Fruit fly (Drosophila melanogaster): Measurements from ENCODE around the gene cad.

cad gene

DNA sequence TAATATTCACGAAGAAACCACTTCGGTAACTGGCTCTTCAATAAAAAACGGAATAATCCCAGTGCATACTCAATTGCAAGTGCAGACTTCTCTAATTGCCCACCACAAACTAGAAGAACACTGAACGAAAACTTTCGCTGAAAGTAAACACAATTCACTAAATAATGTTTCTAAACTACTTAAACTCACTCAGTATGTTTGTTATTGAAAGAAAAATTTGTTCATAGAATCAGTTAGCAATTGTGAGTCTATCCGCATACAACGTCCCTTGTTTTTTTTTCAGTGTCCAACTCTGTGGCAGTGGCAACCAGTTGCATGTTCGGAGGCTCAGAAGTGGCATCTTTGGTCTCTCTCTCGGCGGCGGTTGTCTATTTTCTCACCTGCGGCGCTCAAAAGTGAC is 49.1 kb upstream of the cad start (continued):
- TF ChIP-seq Myb (GFP tag; optimal IDR thresholded peaks at IDR 0.05) = no peak
- TF ChIP-seq CG2889 (GFP tag; IDR thresholded peaks at IDR 0.05) = no peak
- peak; percentile 42 for TF ChIP-seq zen (tag; optimal IDR thresholded peaks at IDR 0.05)
- no peak for TF ChIP-seq BtbVII (GFP tag; optimal IDR thresholded peaks at IDR 0.05)
- peak; percentile 48; the same call in 1 of the 3 replicates for TF ChIP-seq otp (GFP tag; IDR thresholded peaks at IDR 0.05)
- no peak for TF ChIP-seq Dad (GFP tag; optimal IDR thresholded peaks at IDR 0.05)
- TF ChIP-seq ase (GFP tag; IDR thresholded peaks at IDR 0.05) = no peak
- peak; percentile 16 for TF ChIP-seq az2 (GFP tag; optimal IDR thresholded peaks at IDR 0.05)
- no peak for TF ChIP-seq D19A (tag; optimal IDR thresholded peaks at IDR 0.05)
- TF ChIP-seq MTF-1 (GFP tag; optimal IDR thresholded peaks at IDR 0.05; ENCODE audit: borderline replicate concordance) = no peak
- TF ChIP-seq Lhr (GFP tag; optimal IDR thresholded peaks at IDR 0.05) = no peak
- no peak for TF ChIP-seq D19B (GFP tag; optimal IDR thresholded peaks at IDR 0.05)

DNA sequence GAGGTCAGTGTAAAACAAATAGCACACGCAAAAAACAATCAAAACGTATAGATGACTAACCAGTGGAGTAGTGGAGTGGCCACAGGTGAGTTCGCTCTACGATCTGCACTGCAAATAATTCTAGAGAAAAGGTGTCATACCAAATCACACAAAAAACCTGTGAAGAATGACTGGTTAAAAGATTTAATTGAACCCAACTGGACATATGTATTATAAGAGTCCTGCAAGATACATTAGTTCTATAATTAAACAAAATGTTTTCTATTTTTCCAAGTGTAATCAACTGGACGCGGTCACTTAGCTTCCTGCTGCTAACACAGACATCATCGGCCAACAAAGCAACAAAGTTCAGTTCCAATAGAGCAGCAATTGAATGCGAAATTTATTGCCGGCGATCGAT is 46.5 kb upstream of the cad start:
- TF ChIP-seq Drgx (GFP tag; IDR thresholded peaks at IDR 0.05) (peak; percentile 45; the same call in 1 of the 2 replicates), sens (GFP tag) (peak; percentile 57), CG4404 (GFP tag; IDR thresholded peaks at IDR 0.05) (no peak), Gsc (GFP tag; IDR thresholded peaks at IDR 0.05) (no peak), fu2 (GFP tag; optimal IDR thresholded peaks at IDR 0.05) (no peak), bsh (GFP tag; optimal IDR thresholded peaks at IDR 0.05) (no peak), CG7271 (tag; optimal IDR thresholded peaks at IDR 0.05) (no peak)

- TF ChIP-seq CG8478 (optimal IDR thresholded peaks at IDR 0.05) (no peak), ken (GFP tag; IDR thresholded peaks at IDR 0.05) (no peak), Lim3 (GFP tag; IDR thresholded peaks at IDR 0.05) (no peak), mld (GFP tag; IDR thresholded peaks at IDR 0.05; ENCODE audit: partially characterized antibody) (no peak), CG18764 (GFP tag; optimal IDR thresholded peaks at IDR 0.05) (no peak), NC2β (GFP tag; optimal IDR thresholded peaks at IDR 0.05) (no peak), C15 (GFP tag; IDR thresholded peaks at IDR 0.05) (no peak), caup (GFP tag; optimal IDR thresholded peaks at IDR 0.05; ENCODE audit: severe bottlenecking) (no peak), CG15514 (GFP tag; optimal IDR thresholded peaks at IDR 0.05) (no peak), dmrt11E (tag; optimal IDR thresholded peaks at IDR 0.05) (no peak), CG34376 (GFP tag; optimal IDR thresholded peaks at IDR 0.05) (no peak)
Observed at dm6 chr2L:20726451-20726850, 44.1 kb upstream of the cad start, which contains the start of gene CG9316. Gene CG9316, minus strand, starts transcription at chr2L:20726551.

DNA sequence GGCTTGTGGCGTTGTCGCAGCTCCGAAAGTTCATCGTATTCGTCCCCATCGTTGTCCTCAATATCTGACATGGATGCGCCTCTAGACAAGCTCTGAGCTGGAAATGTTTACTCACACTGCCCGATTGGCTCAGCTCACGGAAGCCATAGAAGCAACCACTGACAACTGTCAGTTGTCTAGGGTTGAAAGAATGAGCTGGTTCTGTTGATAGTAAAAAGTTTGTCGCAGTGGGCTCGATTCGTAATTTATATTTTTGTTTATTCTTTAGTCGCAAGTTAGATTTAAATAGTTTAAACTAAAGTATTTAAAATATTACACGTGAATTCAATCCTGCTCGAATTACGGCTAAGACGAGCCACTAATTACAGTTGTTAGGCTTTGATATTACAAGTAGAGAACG is 40.3 kb upstream of the cad start, which contains the start of gene CarT:
Gene CarT, minus strand, starts transcription at position 101 of the 400 bp plus-strand sequence.
- TF ChIP-seq cg (GFP tag; optimal IDR thresholded peaks at IDR 0.05) = no peak
- TF ChIP-seq unc-4 (GFP tag; IDR thresholded peaks at IDR 0.05; ENCODE audit: partially characterized antibody) = no peak
- TF ChIP-seq pros (GFP tag; optimal IDR thresholded peaks at IDR 0.05) = no peak
- no peak for TF ChIP-seq HLH54F (GFP tag; optimal IDR thresholded peaks at IDR 0.05)
- TF ChIP-seq CG30431 (GFP tag; optimal IDR thresholded peaks at IDR 0.05) = no peak
- no peak for TF ChIP-seq Dek (tag; optimal IDR thresholded peaks at IDR 0.05)
- no peak for TF ChIP-seq CG9609 (GFP tag; optimal IDR thresholded peaks at IDR 0.05)
- TF ChIP-seq GATAe (GFP tag; conservative IDR thresholded peaks at IDR 0.05) = no peak

All from whole organism, embryonic.